Fruit fly (Drosophila melanogaster): Measurements from ENCODE around the gene Psa.

Psa gene

dm6 chr3L:1553193-1553592 is 50.5 kb downstream of the Psa start, which contains the start of gene Pcyt2:
TSS of gene Pcyt2 (plus strand) at chr3L:1553493.
- no peak for TF ChIP-seq insv (optimal IDR thresholded peaks at IDR 0.05)
- TF ChIP-seq Myc (optimal IDR thresholded peaks at IDR 0.05) = no peak
- no peak for TF ChIP-seq h (optimal IDR thresholded peaks at IDR 0.05)
- TF ChIP-seq psq (optimal IDR thresholded peaks at IDR 0.05) = no peak
- no peak for TF ChIP-seq Sin3A (optimal IDR thresholded peaks at IDR 0.05)

dm6 chr3L:1558178-1558788 is 55.6 kb downstream of the Psa start, which contains the start of the genes Pex10 and CG12099:
TSS of gene Pex10 (plus strand) at chr3L:1558228.
TSS of gene CG12099 (minus strand) at chr3L:1558484.
- TF ChIP-seq h (optimal IDR thresholded peaks at IDR 0.05) = no peak
- TF ChIP-seq psq (optimal IDR thresholded peaks at IDR 0.05) = no peak
- no peak for TF ChIP-seq Myc (optimal IDR thresholded peaks at IDR 0.05)
- no peak for TF ChIP-seq ttk (optimal IDR thresholded peaks at IDR 0.05)
- no peak for TF ChIP-seq Sin3A (optimal IDR thresholded peaks at IDR 0.05)

dm6 chr3L:1565092-1565491 is 62.4 kb downstream of the Psa start, which contains the start of gene CG12003:
TSS of gene CG12003 (plus strand) at chr3L:1565392.
- TF ChIP-seq insv (optimal IDR thresholded peaks at IDR 0.05) (no peak), psq (optimal IDR thresholded peaks at IDR 0.05) (no peak), Sin3A (optimal IDR thresholded peaks at IDR 0.05) (no peak), h (optimal IDR thresholded peaks at IDR 0.05) (no peak), Myc (optimal IDR thresholded peaks at IDR 0.05) (no peak), ttk (optimal IDR thresholded peaks at IDR 0.05) (no peak)

- TF ChIP-seq Myc (optimal IDR thresholded peaks at IDR 0.05) (no peak), psq (optimal IDR thresholded peaks at IDR 0.05) (no peak), ttk (optimal IDR thresholded peaks at IDR 0.05) (no peak), Sin3A (optimal IDR thresholded peaks at IDR 0.05) (no peak), insv (optimal IDR thresholded peaks at IDR 0.05) (no peak), h (optimal IDR thresholded peaks at IDR 0.05) (no peak)
Measured at dm6 chr3L:1568225-1569161, 65.8 kb downstream of the Psa start, which contains the start of gene CG7879. TSS of gene CG7879 (minus strand) at chr3L:1568608.

dm6 chr3L:1569162-1569965 is 66.7 kb downstream of the Psa start, which contains the start of gene Tmep:
TSS of gene Tmep (plus strand) at chr3L:1569181.
- TF ChIP-seq psq (optimal IDR thresholded peaks at IDR 0.05) (no peak), Sin3A (optimal IDR thresholded peaks at IDR 0.05) (no peak), h (optimal IDR thresholded peaks at IDR 0.05) (no peak), ttk (optimal IDR thresholded peaks at IDR 0.05) (no peak), Myc (optimal IDR thresholded peaks at IDR 0.05) (no peak), insv (optimal IDR thresholded peaks at IDR 0.05) (no peak)

- TF ChIP-seq psq (optimal IDR thresholded peaks at IDR 0.05) = no peak
- TF ChIP-seq h (optimal IDR thresholded peaks at IDR 0.05) = no peak
- TF ChIP-seq Myc (optimal IDR thresholded peaks at IDR 0.05) = no peak
- TF ChIP-seq insv (optimal IDR thresholded peaks at IDR 0.05) = no peak
- TF ChIP-seq Sin3A (optimal IDR thresholded peaks at IDR 0.05) = no peak
- TF ChIP-seq ttk (optimal IDR thresholded peaks at IDR 0.05) = no peak
Measured at dm6 chr3L:1569966-1570276, 67.3 kb downstream of the Psa start.

- no peak for TF ChIP-seq insv (optimal IDR thresholded peaks at IDR 0.05)
- TF ChIP-seq h (optimal IDR thresholded peaks at IDR 0.05) = no peak
- no peak for TF ChIP-seq Sin3A (optimal IDR thresholded peaks at IDR 0.05)
- no peak for TF ChIP-seq Myc (optimal IDR thresholded peaks at IDR 0.05)
- TF ChIP-seq ttk (optimal IDR thresholded peaks at IDR 0.05) = no peak
- no peak for TF ChIP-seq psq (optimal IDR thresholded peaks at IDR 0.05)
Measured at dm6 chr3L:1571077-1571476, 68.4 kb downstream of the Psa start.
